Fruit fly (Drosophila melanogaster) whole organism, embryonic: Measurements from ENCODE around the gene CG15047.

Experiments used
- BtbVII ChIP-seq: fragments of 200-800 bp; sonication (Bioruptor generic); optimal IDR thresholded peaks from 3 replicates; lab custom pipeline; 2017; ENCODE audit warnings: missing biosample characterization, mild to moderate bottlenecking, missing genetic modification characterization
- CG10209 ChIP-seq: fragments of 200-800 bp; sonication (Bioruptor generic); optimal IDR thresholded peaks from 3 replicates; lab custom pipeline; 2017; ENCODE audit warnings: missing biosample characterization, mild to moderate bottlenecking, missing genetic modification characterization, missing genetic modification reagents
- CG10321 ChIP-seq: fragments of 200-800 bp; sonication (Bioruptor generic); IDR thresholded peaks from 2 replicates; pipeline ENCODE4 v1.3.6; 2022; ENCODE audit warnings: missing biosample characterization, missing genetic modification characterization
- CG11085 ChIP-seq: fragments of 200-800 bp; sonication (Bioruptor generic); IDR thresholded peaks from 2 replicates; pipeline ENCODE4 v1.3.6; 2022; ENCODE audit warnings: missing biosample characterization, missing genetic modification characterization
- CG11456 ChIP-seq: fragments of 200-800 bp; sonication (Bioruptor generic); IDR thresholded peaks from 3 replicates; pipeline ENCODE4 v1.3.6; 2022; ENCODE audit warnings: missing biosample characterization, missing genetic modification characterization
- CG11695 ChIP-seq: fragments of 200-800 bp; sonication (Bioruptor generic); IDR thresholded peaks from 3 replicates; pipeline ENCODE4 v1.3.6; 2022; ENCODE audit warnings: missing biosample characterization, missing genetic modification characterization
- CG12104 ChIP-seq: fragments of 200-800 bp; sonication (Bioruptor generic); optimal IDR thresholded peaks from 3 replicates; lab custom pipeline; 2016; ENCODE audit warnings: missing biosample characterization, missing genetic modification characterization
- CG12299 ChIP-seq: fragments of 200-800 bp; sonication (Bioruptor generic); optimal IDR thresholded peaks from 2 replicates; lab custom pipeline; 2018; ENCODE audit warnings: missing biosample characterization, mild to moderate bottlenecking, missing genetic modification characterization
- CG14667 ChIP-seq: fragments of 200-800 bp; sonication (Bioruptor generic); IDR thresholded peaks from 2 replicates; pipeline ENCODE4 v1.3.6; 2022; ENCODE audit warnings: missing biosample characterization, missing genetic modification characterization
- CG15514 ChIP-seq: fragments of 200-800 bp; sonication (Bioruptor generic); optimal IDR thresholded peaks from 3 replicates; lab custom pipeline; 2017; ENCODE audit warnings: missing biosample characterization, missing genetic modification characterization, mild to moderate bottlenecking, moderate library complexity, missing genetic modification reagents
- CG1603 ChIP-seq: fragments of 200-800 bp; sonication (Bioruptor generic); optimal IDR thresholded peaks from 2 replicates; lab custom pipeline; 2019; ENCODE audit warnings: missing biosample characterization, mild to moderate bottlenecking, missing genetic modification characterization, moderate library complexity
- CG17912 ChIP-seq: fragments of 200-800 bp; sonication (Bioruptor generic); optimal IDR thresholded peaks from 2 replicates; lab custom pipeline; 2018; ENCODE audit warnings: missing biosample characterization, mild to moderate bottlenecking, missing genetic modification characterization
- CG18619 ChIP-seq: fragments of 200-800 bp; sonication (Bioruptor generic); optimal IDR thresholded peaks from 3 replicates; lab custom pipeline; 2017; ENCODE audit warnings: missing biosample characterization, mild to moderate bottlenecking, missing genetic modification characterization
- CG2199 ChIP-seq: fragments of 200-800 bp; sonication (Bioruptor generic); IDR thresholded peaks from 3 replicates; pipeline ENCODE4 v1.3.6; 2022; ENCODE audit warnings: missing biosample characterization, missing genetic modification characterization
- CG31365 ChIP-seq: fragments of 200-800 bp; sonication (Bioruptor generic); optimal IDR thresholded peaks from 2 replicates; lab custom pipeline; 2018; ENCODE audit warnings: missing biosample characterization, mild to moderate bottlenecking, missing genetic modification characterization
- CG32532 ChIP-seq: fragments of 200-800 bp; sonication (Bioruptor generic); IDR thresholded peaks from 2 replicates; pipeline ENCODE4 v1.3.6; 2022; ENCODE audit warnings: missing biosample characterization, missing genetic modification characterization
- CG32767 ChIP-seq: fragments of 200-800 bp; sonication (Bioruptor generic); IDR thresholded peaks from 2 replicates; pipeline ENCODE4 v1.3.6; 2022; ENCODE audit warnings: missing biosample characterization, missing genetic modification characterization
- CG4360 ChIP-seq: fragments of 200-800 bp; sonication (Bioruptor generic); IDR thresholded peaks from 2 replicates; pipeline ENCODE4 v1.3.6; 2022; ENCODE audit warnings: missing biosample characterization, missing genetic modification characterization
- CG4730 ChIP-seq: fragments of 200-800 bp; sonication (Bioruptor generic); IDR thresholded peaks from 2 replicates; pipeline ENCODE4 v1.3.6; 2022; ENCODE audit warnings: missing biosample characterization, missing genetic modification characterization
- CG6272 ChIP-seq: fragments of 200-800 bp; sonication (Bioruptor generic); IDR thresholded peaks from 2 replicates; pipeline ENCODE4 v1.3.6; 2022; ENCODE audit warnings: missing biosample characterization, missing genetic modification characterization
- CG8290 ChIP-seq, 3 experiments: fragments of 200-800 bp; sonication (Bioruptor generic); optimal IDR thresholded peaks; 2 replicates each; lab custom pipeline; 2016 to 2019; ENCODE audit warnings: missing biosample characterization in 3 of 3, missing genetic modification characterization in 3 of 3, mild to moderate bottlenecking in 2 of 3, moderate library complexity in 1 of 3
- CG8944 ChIP-seq: fragments of 200-800 bp; sonication (Bioruptor generic); optimal IDR thresholded peaks from 3 replicates; lab custom pipeline; 2016; ENCODE audit warnings: missing biosample characterization, missing genetic modification characterization
- CG9797 ChIP-seq: fragments of 200-800 bp; sonication (Bioruptor generic); optimal IDR thresholded peaks from 3 replicates; lab custom pipeline; 2018; ENCODE audit warnings: missing biosample characterization, mild to moderate bottlenecking, missing genetic modification characterization
- CHES-1-like ChIP-seq: fragments of 200-800 bp; sonication (Bioruptor generic); optimal IDR thresholded peaks from 2 replicates; lab custom pipeline; 2016; ENCODE audit warnings: missing biosample characterization, missing genetic modification characterization
- Dad ChIP-seq: fragments of 200-800 bp; sonication (Bioruptor generic); optimal IDR thresholded peaks from 3 replicates; lab custom pipeline; 2016; ENCODE audit warnings: missing biosample characterization, missing genetic modification characterization
- Doc3 ChIP-seq: fragments of 200-800 bp; sonication (Bioruptor generic); IDR thresholded peaks from 3 replicates; pipeline ENCODE4 v1.3.6; 2022; ENCODE audit warnings: missing biosample characterization, missing genetic modification characterization; ENCODE audit not compliant: partially characterized antibody
- H2.0 ChIP-seq: fragments of 200-800 bp; sonication (Bioruptor generic); IDR thresholded peaks from 2 replicates; pipeline ENCODE4 v1.3.6; 2022; ENCODE audit warnings: missing biosample characterization, missing genetic modification characterization
- Med ChIP-seq: fragments of 200-800 bp; sonication (Bioruptor generic); peaks from one replicate; lab custom pipeline; 2016; ENCODE audit warnings: missing biosample characterization, missing genetic modification characterization, mild to moderate bottlenecking, inconsistent platforms, moderate library complexity
- Rfx ChIP-seq: fragments of 200-800 bp; sonication (Bioruptor generic); IDR thresholded peaks from 2 replicates; pipeline ENCODE4 v1.3.6; 2022; ENCODE audit warnings: missing biosample characterization, missing genetic modification characterization
- Scr ChIP-seq: fragments of 200-800 bp; sonication (Bioruptor generic); IDR thresholded peaks from 2 replicates; pipeline ENCODE4 v1.3.6; 2022; ENCODE audit warnings: missing biosample characterization, missing genetic modification characterization; ENCODE audit not compliant: partially characterized antibody
- TFAM ChIP-seq: fragments of 200-800 bp; sonication (Bioruptor generic); optimal IDR thresholded peaks from 2 replicates; lab custom pipeline; 2017; ENCODE audit warnings: missing biosample characterization, missing genetic modification characterization, inconsistent platforms
- ac ChIP-seq: fragments of 200-800 bp; sonication (Bioruptor generic); optimal IDR thresholded peaks from 3 replicates; lab custom pipeline; 2017; ENCODE audit warnings: missing biosample characterization, mild to moderate bottlenecking, missing genetic modification characterization
- ase ChIP-seq: fragments of 200-800 bp; sonication (Bioruptor generic); IDR thresholded peaks from 3 replicates; pipeline ENCODE4 v1.3.6; 2022; ENCODE audit warnings: missing biosample characterization, missing genetic modification characterization
- bab2 ChIP-seq: fragments of 200-800 bp; sonication (Bioruptor generic); optimal IDR thresholded peaks from 2 replicates; lab custom pipeline; 2016; ENCODE audit warnings: missing biosample characterization, missing genetic modification characterization
- br ChIP-seq: fragments of >200 bp; optimal IDR thresholded peaks from 2 replicates; lab custom pipeline; 2017
- caup ChIP-seq: fragments of 200-800 bp; sonication (Bioruptor generic); optimal IDR thresholded peaks from 3 replicates; lab custom pipeline; 2017; ENCODE audit warnings: missing biosample characterization, mild to moderate bottlenecking, missing genetic modification characterization, moderate library complexity; ENCODE audit not compliant: severe bottlenecking
- ci ChIP-seq: fragments of 200-800 bp; sonication (Bioruptor generic); IDR thresholded peaks from 3 replicates; pipeline ENCODE4 v1.3.6; 2022; ENCODE audit warnings: missing biosample characterization, missing genetic modification characterization
- crc ChIP-seq: fragments of 200-800 bp; sonication (Bioruptor generic); optimal IDR thresholded peaks from 2 replicates; lab custom pipeline; 2016; ENCODE audit warnings: missing biosample characterization, missing genetic modification characterization
- dmrt99B ChIP-seq: fragments of 200-800 bp; sonication (Bioruptor generic); optimal IDR thresholded peaks from 2 replicates; lab custom pipeline; 2018; ENCODE audit warnings: missing biosample characterization, mild to moderate bottlenecking, missing genetic modification characterization, moderate library complexity
- dysf ChIP-seq: fragments of 200-800 bp; sonication (Bioruptor generic); IDR thresholded peaks from 3 replicates; pipeline ENCODE4 v1.3.6; 2022; ENCODE audit warnings: missing biosample characterization, missing genetic modification characterization
- esg ChIP-seq: fragments of 200-800 bp; sonication (Bioruptor generic); conservative IDR thresholded peaks from 2 replicates; pipeline ENCODE4 v1.3.6; 2022; ENCODE audit warnings: missing biosample characterization, missing genetic modification characterization
- ftz-f1 ChIP-seq: fragments of 200-800 bp; sonication (Bioruptor generic); optimal IDR thresholded peaks from 2 replicates; lab custom pipeline; 2016; ENCODE audit warnings: missing biosample characterization, missing genetic modification characterization
- gcm2 ChIP-seq: fragments of 200-800 bp; sonication (Bioruptor generic); optimal IDR thresholded peaks from 2 replicates; lab custom pipeline; 2016; ENCODE audit warnings: missing biosample characterization, missing genetic modification characterization
- gfzf ChIP-seq: fragments of 200-800 bp; sonication (Bioruptor generic); optimal IDR thresholded peaks from 2 replicates; lab custom pipeline; 2016; ENCODE audit warnings: missing biosample characterization, mild to moderate bottlenecking, missing genetic modification characterization, moderate library complexity
- grn ChIP-seq: fragments of 200-800 bp; sonication (Bioruptor generic); optimal IDR thresholded peaks from 3 replicates; lab custom pipeline; 2017; ENCODE audit warnings: missing biosample characterization, missing genetic modification characterization
- gsb-n ChIP-seq: fragments of 200-800 bp; sonication (Bioruptor generic); optimal IDR thresholded peaks from 3 replicates; lab custom pipeline; 2018; ENCODE audit warnings: missing biosample characterization, mild to moderate bottlenecking, missing genetic modification characterization
- lmd ChIP-seq: fragments of 200-800 bp; sonication (Bioruptor generic); IDR thresholded peaks from 2 replicates; pipeline ENCODE4 v1.3.6; 2022; ENCODE audit warnings: missing biosample characterization, missing genetic modification characterization
- onecut ChIP-seq: fragments of 200-800 bp; sonication (Bioruptor generic); IDR thresholded peaks from 2 replicates; pipeline ENCODE4 v1.3.6; 2022; ENCODE audit warnings: missing biosample characterization, missing genetic modification characterization
- p53 ChIP-seq: fragments of 200-800 bp; sonication (Bioruptor generic); optimal IDR thresholded peaks from 2 replicates; lab custom pipeline; 2016; ENCODE audit warnings: missing biosample characterization, missing genetic modification characterization
- pum ChIP-seq: fragments of 200-800 bp; sonication (Bioruptor generic); optimal IDR thresholded peaks from 2 replicates; lab custom pipeline; 2016; ENCODE audit warnings: missing biosample characterization, missing genetic modification characterization
- row ChIP-seq: fragments of 200-800 bp; sonication (Bioruptor generic); IDR thresholded peaks from 3 replicates; pipeline ENCODE4 v1.3.6; 2022; ENCODE audit warnings: missing biosample characterization, missing genetic modification characterization
- salm ChIP-seq: fragments of 200-800 bp; sonication (Bioruptor generic); optimal IDR thresholded peaks from 2 replicates; lab custom pipeline; 2018; ENCODE audit warnings: missing biosample characterization, mild to moderate bottlenecking, missing genetic modification characterization

CG15047 gene

dm6 chrX:18546785-18547184 is 18.3 kb downstream of the CG15047 start (continued):
- TF ChIP-seq gsb-n (tag; lab: Kevin White, UChicago) = peak; percentile 41
- peak; percentile 84 for TF ChIP-seq ci (GFP tag; lab: Robert Waterston, UW)
- peak; percentile 75 for TF ChIP-seq CG11085
- peak; percentile 28 for TF ChIP-seq CG31365
- peak; percentile 72 for TF ChIP-seq CG32767
- TF ChIP-seq CG2199 (GFP tag; lab: Robert Waterston, UW) = 0 out of 3 replicates have a peak, but pooled peaks have one; percentile 40
- TF ChIP-seq Doc3 (GFP tag; lab: Robert Waterston, UW) = no peak
- no peak for TF ChIP-seq ac (GFP tag; lab: Kevin White, UChicago)
- TF ChIP-seq H2.0 = peak; percentile 70
- peak; percentile 53 for TF ChIP-seq CG12104
- peak; percentile 57 for TF ChIP-seq pum (GFP tag; lab: Kevin White, UChicago)
- TF ChIP-seq CG18619 = peak; percentile 62
- peak; percentile 61 for TF ChIP-seq Dad (GFP tag; lab: Kevin White, UChicago)
- TF ChIP-seq CG6272 (GFP tag; lab: Robert Waterston, UW) = peak; percentile 63
- peak; percentile 68 for TF ChIP-seq caup (GFP tag; lab: Kevin White, UChicago)
- TF ChIP-seq gcm2 (GFP tag; lab: Kevin White, UChicago) = peak; percentile 36
- TF ChIP-seq lmd (GFP tag; lab: Robert Waterston, UW) = peak; percentile 89
- no peak for TF ChIP-seq CG9797
- TF ChIP-seq CG17912 (GFP tag; lab: Kevin White, UChicago) = no peak
- peak; percentile 85 for TF ChIP-seq CG4730 (GFP tag; lab: Robert Waterston, UW)
- TF ChIP-seq crc (GFP tag; lab: Kevin White, UChicago) = peak; percentile 50
- TF ChIP-seq Scr (GFP tag; lab: Robert Waterston, UW) = no peak
- TF ChIP-seq onecut (GFP tag; lab: Robert Waterston, UW) = peak; percentile 73
- TF ChIP-seq CG12299 (tag; lab: Kevin White, UChicago) = peak; percentile 65
- peak; percentile 94 for TF ChIP-seq Rfx (GFP tag; lab: Robert Waterston, UW)
- no peak for TF ChIP-seq gfzf (GFP tag; lab: Kevin White, UChicago)
- peak; percentile 75 for TF ChIP-seq bab2 (GFP tag; lab: Kevin White, UChicago)
- TF ChIP-seq CG10321 (GFP tag; lab: Robert Waterston, UW) = peak; percentile 48; the same call in 1 of the 2 replicates
- TF ChIP-seq TFAM (GFP tag; lab: Kevin White, UChicago) = no peak
- TF ChIP-seq Med = peak; percentile 97
- peak; percentile 90 for TF ChIP-seq row
- TF ChIP-seq BtbVII (GFP tag; lab: Kevin White, UChicago) = peak; percentile 58
- TF ChIP-seq CG4360 (GFP tag; lab: Robert Waterston, UW) = 0 out of 2 replicates have a peak, but pooled peaks have one; percentile 17
- peak; percentile 85 for TF ChIP-seq CG11695
- no peak for TF ChIP-seq CG8290 (GFP tag; optimal IDR thresholded peaks at IDR 0.05; lab: Kevin White, UChicago)
- TF ChIP-seq CG8290 (tag; optimal IDR thresholded peaks at IDR 0.05; lab: Kevin White, UChicago) = peak in 1 of 2 experiments; percentile 90
- TF ChIP-seq br (lab: Kevin White, UChicago) = no peak
- TF ChIP-seq CG14667 (GFP tag; lab: Robert Waterston, UW) = peak; percentile 81
- TF ChIP-seq CG15514 = peak; percentile 59
- TF ChIP-seq dysf (GFP tag; lab: Robert Waterston, UW) = peak; percentile 92
- peak; percentile 88 for TF ChIP-seq CG32532 (GFP tag; lab: Robert Waterston, UW)
- TF ChIP-seq CG1603 (tag; lab: Kevin White, UChicago) = peak; percentile 85
- peak; percentile 54 for TF ChIP-seq CHES-1-like
- peak; percentile 90 for TF ChIP-seq CG11456 (GFP tag; lab: Robert Waterston, UW)
- TF ChIP-seq esg = peak; percentile 82
- peak; percentile 53 for TF ChIP-seq CG10209 (GFP tag; lab: Kevin White, UChicago)
- peak; percentile 27 for TF ChIP-seq salm (tag; lab: Kevin White, UChicago)
- peak; percentile 85 for TF ChIP-seq dmrt99B (tag; lab: Kevin White, UChicago)
- peak; percentile 81 for TF ChIP-seq ase (GFP tag; lab: Robert Waterston, UW)
- no peak for TF ChIP-seq ftz-f1 (GFP tag; lab: Kevin White, UChicago)
- TF ChIP-seq CG8944 = peak; percentile 53
- peak; percentile 11 for TF ChIP-seq p53 (GFP tag; lab: Kevin White, UChicago)
- no peak for TF ChIP-seq grn
